Fruit fly (Drosophila melanogaster): ENCODE results near the gene Rsph9.

Rsph9 gene

DNA sequence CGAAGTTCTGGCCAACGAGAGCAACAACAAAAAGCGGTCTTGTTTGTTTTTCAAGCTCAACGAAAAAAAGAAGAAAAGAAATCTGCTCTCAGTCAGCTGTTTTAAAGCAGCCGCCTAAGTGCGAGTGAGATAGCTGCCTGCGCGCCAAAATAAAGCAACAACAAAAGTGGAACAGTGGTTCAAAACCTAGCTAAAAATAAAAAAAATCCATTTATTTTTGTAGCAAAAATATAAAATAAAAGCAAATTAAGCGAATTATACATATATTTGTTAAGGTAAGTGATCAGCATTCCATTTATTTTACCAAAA is 27.3 kb downstream of the Rsph9 start (continued):
- TF ChIP-seq ewg (GFP tag; optimal IDR thresholded peaks at IDR 0.05) (peak; percentile 84), Sox100B (GFP tag; optimal IDR thresholded peaks at IDR 0.05) (peak; percentile 38), abd-A (tag; optimal IDR thresholded peaks at IDR 0.05) (no peak), CG11398 (GFP tag; optimal IDR thresholded peaks at IDR 0.05) (no peak), Adf1 (GFP tag; IDR thresholded peaks at IDR 0.05) (peak; percentile 26; the same call in 1 of the 2 replicates), CG12391 (tag; optimal IDR thresholded peaks at IDR 0.05) (peak; percentile 13), dysf (GFP tag; IDR thresholded peaks at IDR 0.05) (0 out of 3 replicates have a peak, but pooled peaks have one; percentile 13), CG11695 (GFP tag; IDR thresholded peaks at IDR 0.05) (0 out of 3 replicates have a peak, but pooled peaks have one; percentile 51), GATAe (GFP tag; conservative IDR thresholded peaks at IDR 0.05) (no peak), slbo (GFP tag; IDR thresholded peaks at IDR 0.05) (peak; percentile 20; the same call in 1 of the 2 replicates), Med (GFP tag) (peak; percentile 74), Jarid2 (GFP tag; optimal IDR thresholded peaks at IDR 0.05) (peak; percentile 7), HLHmδ (GFP tag; optimal IDR thresholded peaks at IDR 0.05) (no peak), CG17361 (GFP tag; IDR thresholded peaks at IDR 0.05) (0 out of 3 replicates have a peak, but pooled peaks have one; percentile 7), Rfx (GFP tag; IDR thresholded peaks at IDR 0.05) (peak; percentile 38; the same call in 1 of the 2 replicates), E2f2 (GFP tag; IDR thresholded peaks at IDR 0.05) (peak; percentile 62), lab (GFP tag; optimal IDR thresholded peaks at IDR 0.05) (peak; percentile 14), CoRest (tag; optimal IDR thresholded peaks at IDR 0.05) (peak; percentile 3), CG17568 (GFP tag; optimal IDR thresholded peaks at IDR 0.05) (peak; percentile 5), CG2120 (GFP tag; optimal IDR thresholded peaks at IDR 0.05) (peak; percentile 19), Dll (GFP tag; IDR thresholded peaks at IDR 0.05; ENCODE audit: partially characterized antibody) (no peak), caup (GFP tag; optimal IDR thresholded peaks at IDR 0.05; ENCODE audit: severe bottlenecking) (peak; percentile 3), ranshi (GFP tag; IDR thresholded peaks at IDR 0.05) (peak; percentile 16; the same call in 1 of the 2 replicates), CG14441 (GFP tag; IDR thresholded peaks at IDR 0.05) (no peak), pan (optimal IDR thresholded peaks at IDR 0.05) (no peak), pan (GFP tag; optimal IDR thresholded peaks at IDR 0.05 in 1 of 2, IDR thresholded peaks at IDR 0.05 in 1 of 2) (peak in 1 of 2 experiments; percentile 33), onecut (GFP tag; IDR thresholded peaks at IDR 0.05) (no peak), PHDP (tag; optimal IDR thresholded peaks at IDR 0.05) (peak; percentile 32), CG7839 (tag; optimal IDR thresholded peaks at IDR 0.05) (peak; percentile 29), fd64A (GFP tag; optimal IDR thresholded peaks at IDR 0.05) (no peak), HmgZ (tag; optimal IDR thresholded peaks at IDR 0.05) (no peak), sr (GFP tag; IDR thresholded peaks at IDR 0.05) (no peak), D19A (tag; optimal IDR thresholded peaks at IDR 0.05) (peak; percentile 31), scrt (GFP tag; optimal IDR thresholded peaks at IDR 0.05) (peak; percentile 33), bsh (GFP tag; optimal IDR thresholded peaks at IDR 0.05) (peak; percentile 9 to 99), amos (GFP tag; IDR thresholded peaks at IDR 0.05; ENCODE audit: partially characterized antibody) (no peak; the same call in 1 of the 2 replicates), CG4360 (GFP tag; IDR thresholded peaks at IDR 0.05) (peak; percentile 94), prd (optimal IDR thresholded peaks at IDR 0.05) (no peak), prd (GFP tag; IDR thresholded peaks at IDR 0.05) (no peak), pita (GFP tag; optimal IDR thresholded peaks at IDR 0.05) (peak; percentile 5), Hr51 (GFP tag; optimal IDR thresholded peaks at IDR 0.05) (peak in 1 of 2 experiments; percentile 23), CG11085 (GFP tag; IDR thresholded peaks at IDR 0.05) (no peak), CG9727 (GFP tag; optimal IDR thresholded peaks at IDR 0.05) (peak; percentile 28), nom (GFP tag; optimal IDR thresholded peaks at IDR 0.05) (peak; percentile 99), Deaf1 (tag; optimal IDR thresholded peaks at IDR 0.05) (peak; percentile 9), MBD-R2 (GFP tag; IDR thresholded peaks at IDR 0.05) (peak; percentile 21; the same call in 1 of the 2 replicates), Dref (GFP tag; IDR thresholded peaks at IDR 0.05) (no peak), Hey (tag; optimal IDR thresholded peaks at IDR 0.05) (no peak), Asciz (GFP tag; optimal IDR thresholded peaks at IDR 0.05) (no peak), CG17829 (tag; optimal IDR thresholded peaks at IDR 0.05) (peak; percentile 15)
